Worm (Caenorhabditis elegans) whole organism, L4 larva: ENCODE measurements around the gene srp-8.

Source experiments
- F37D6.2 ChIP-seq: sonication (generic microtip); optimal IDR thresholded peaks from 2 replicates; lab custom pipeline; 2016; ENCODE audit warnings: mild to moderate bottlenecking, missing genetic modification characterization, missing compliant biosample characterization
- F44E2.7 ChIP-seq: fragments of 200-800 bp; sonication (Bioruptor generic); IDR thresholded peaks from 2 replicates; pipeline ENCODE4 v2.1.2; 2022; ENCODE audit warnings: missing genetic modification characterization, missing compliant biosample characterization
- F49E8.2 ChIP-seq: sonication (generic microtip); optimal IDR thresholded peaks from 2 replicates; lab custom pipeline; 2016; ENCODE audit warnings: missing compliant biosample characterization, mild to moderate bottlenecking, missing genetic modification characterization, borderline replicate concordance
- ZK337.2 ChIP-seq: fragments of 200-800 bp; sonication (Bioruptor generic); IDR thresholded peaks from 2 replicates; pipeline ENCODE4 v1.3.6; 2022; ENCODE audit warnings: missing genetic modification reagents, missing genetic modification characterization, missing compliant biosample characterization
- aly-2 ChIP-seq: sonication (generic microtip); optimal IDR thresholded peaks from 2 replicates; lab custom pipeline; 2018; ENCODE audit warnings: missing biosample characterization, missing genetic modification characterization
- arid-1 ChIP-seq: fragments of 200-800 bp; sonication (Bioruptor generic); conservative IDR thresholded peaks from 2 replicates; pipeline ENCODE4 v1.3.6; 2022; ENCODE audit warnings: missing genetic modification reagents, missing genetic modification characterization, missing compliant biosample characterization
- attf-4 ChIP-seq: sonication (generic microtip); optimal IDR thresholded peaks from 3 replicates; lab custom pipeline; 2017; ENCODE audit warnings: missing biosample characterization, missing genetic modification characterization
- ceh-44 ChIP-seq: fragments of 200-800 bp; sonication (Bioruptor generic); IDR thresholded peaks from 2 replicates; pipeline ENCODE4 v1.3.6; 2022; ENCODE audit warnings: missing genetic modification reagents, missing genetic modification characterization, missing compliant biosample characterization
- ceh-62 ChIP-seq: sonication (generic microtip); optimal IDR thresholded peaks from 2 replicates; lab custom pipeline; 2017; ENCODE audit warnings: missing biosample characterization, missing genetic modification characterization
- ces-1 ChIP-seq: fragments of 150-350 bp; sonication (generic microtip); optimal IDR thresholded peaks from 4 replicates; lab custom pipeline; 2014; ENCODE audit warnings: missing biosample characterization, missing genetic modification reagents, missing genetic modification characterization
- ctbp-1 ChIP-seq: fragments of 200-800 bp; sonication (Bioruptor generic); IDR thresholded peaks from 2 replicates; pipeline ENCODE4 v1.3.6; 2022; ENCODE audit warnings: missing genetic modification reagents, missing genetic modification characterization, missing compliant biosample characterization
- daf-12 ChIP-seq: fragments of 150-350 bp; optimal IDR thresholded peaks from 2 replicates; lab custom pipeline; 2014; ENCODE audit warnings: missing biosample characterization, missing genetic modification reagents, missing genetic modification characterization
- daf-16 ChIP-seq, 3 experiments: sonication (generic microtip); optimal IDR thresholded peaks; 2 replicates each; lab custom pipeline; 2016 to 2017; ENCODE audit warnings: missing genetic modification characterization in 3 of 3, missing genetic modification reagents in 3 of 3, mild to moderate bottlenecking in 2 of 3, missing compliant biosample characterization in 2 of 3, missing biosample characterization in 1 of 3, moderate library complexity in 1 of 3
- dmd-6 ChIP-seq: fragments of 200-800 bp; sonication (Bioruptor generic); IDR thresholded peaks from 2 replicates; pipeline ENCODE4 v1.3.6; 2022; ENCODE audit warnings: missing genetic modification reagents, missing genetic modification characterization, missing compliant biosample characterization
- dmd-9 ChIP-seq: fragments of 200-800 bp; sonication (Bioruptor generic); IDR thresholded peaks from 2 replicates; pipeline ENCODE4 v1.3.6; 2022; ENCODE audit warnings: missing genetic modification reagents, missing genetic modification characterization, missing compliant biosample characterization
- egl-43 ChIP-seq: fragments of 200-800 bp; sonication (Bioruptor generic); IDR thresholded peaks from 2 replicates; pipeline ENCODE4 v1.3.6; 2022; ENCODE audit warnings: missing genetic modification reagents, missing genetic modification characterization, missing compliant biosample characterization
- fkh-10 ChIP-seq: fragments of 150-350 bp; optimal IDR thresholded peaks from 2 replicates; lab custom pipeline; 2014; ENCODE audit warnings: missing biosample characterization, missing genetic modification reagents, missing genetic modification characterization
- hlh-30 ChIP-seq: sonication (generic microtip); optimal IDR thresholded peaks from 2 replicates; lab custom pipeline; 2017; ENCODE audit warnings: antibody characterized with exemption, mild to moderate bottlenecking, missing genetic modification characterization, missing compliant biosample characterization; ENCODE audit not compliant: insufficient read depth
- lin-1 ChIP-seq: fragments of 200-800 bp; sonication (Bioruptor generic); IDR thresholded peaks from 2 replicates; pipeline ENCODE4 v1.3.6; 2022; ENCODE audit warnings: missing genetic modification reagents, missing genetic modification characterization, missing compliant biosample characterization
- lin-13 ChIP-seq: fragments of 150-350 bp; optimal IDR thresholded peaks from 2 replicates; lab custom pipeline; 2014; ENCODE audit warnings: missing biosample characterization, missing genetic modification reagents, missing genetic modification characterization
- lin-29 ChIP-seq: fragments of 200-800 bp; sonication (Bioruptor generic); IDR thresholded peaks from 2 replicates; pipeline ENCODE4 v1.3.6; 2022; ENCODE audit warnings: missing genetic modification reagents, missing genetic modification characterization, missing compliant biosample characterization
- lir-3 ChIP-seq: sonication (generic microtip); optimal IDR thresholded peaks from 2 replicates; lab custom pipeline; 2016; ENCODE audit warnings: mild to moderate bottlenecking, missing genetic modification characterization, missing compliant biosample characterization
- lsy-2 ChIP-seq, 2 experiments: fragments of 150-350 bp in 1 of 2; sonication (generic microtip) in 1 of 2; optimal IDR thresholded peaks; 2 replicates each; lab custom pipeline; 2014 to 2017; ENCODE audit warnings: missing biosample characterization in 2 of 2, missing genetic modification characterization in 2 of 2
- mdt-29 ChIP-seq: fragments of 200-800 bp; sonication (Bioruptor generic); IDR thresholded peaks from 2 replicates; pipeline ENCODE4 v1.3.6; 2022; ENCODE audit warnings: missing genetic modification reagents, missing genetic modification characterization, missing compliant biosample characterization
- mxl-2 ChIP-seq: fragments of 200-800 bp; sonication (Bioruptor generic); conservative IDR thresholded peaks from 2 replicates; pipeline ENCODE4 v1.3.6; 2022; ENCODE audit warnings: missing genetic modification reagents, missing genetic modification characterization, missing compliant biosample characterization
- mxl-3 ChIP-seq: fragments of 200-800 bp; sonication (Bioruptor generic); optimal IDR thresholded peaks from 2 replicates; lab custom pipeline; 2018; ENCODE audit warnings: mild to moderate bottlenecking, missing genetic modification characterization, missing compliant biosample characterization
- nhr-10 ChIP-seq: fragments of 150-350 bp; optimal IDR thresholded peaks from 2 replicates; lab custom pipeline; 2014; ENCODE audit warnings: missing biosample characterization, missing genetic modification characterization
- nhr-42 ChIP-seq: fragments of 200-800 bp; sonication (Bioruptor generic); IDR thresholded peaks from 2 replicates; pipeline ENCODE4 v1.3.6; 2022; ENCODE audit warnings: missing genetic modification characterization, missing compliant biosample characterization
- nhr-48 ChIP-seq: sonication (generic microtip); optimal IDR thresholded peaks from 2 replicates; lab custom pipeline; 2016; ENCODE audit warnings: mild to moderate bottlenecking, missing genetic modification characterization, missing compliant biosample characterization
- nhr-6 ChIP-seq: fragments of 150-350 bp; optimal IDR thresholded peaks from 2 replicates; lab custom pipeline; 2014; ENCODE audit warnings: missing biosample characterization, missing genetic modification characterization
- nhr-76 ChIP-seq: fragments of 150-350 bp; optimal IDR thresholded peaks from 2 replicates; lab custom pipeline; 2014; ENCODE audit warnings: missing biosample characterization, missing genetic modification characterization
- nhr-77 ChIP-seq: fragments of 150-350 bp; optimal IDR thresholded peaks from 2 replicates; lab custom pipeline; 2014; ENCODE audit warnings: missing biosample characterization, missing genetic modification characterization
- php-3 ChIP-seq: fragments of 200-800 bp; sonication (Bioruptor generic); IDR thresholded peaks from 2 replicates; pipeline ENCODE4 v1.3.6; 2022; ENCODE audit warnings: missing genetic modification reagents, missing genetic modification characterization, missing compliant biosample characterization
- snpc-1.2 ChIP-seq: fragments of 200-800 bp; sonication (Bioruptor generic); IDR thresholded peaks from 2 replicates; pipeline ENCODE4 v1.3.6; 2022; ENCODE audit warnings: missing genetic modification reagents, missing genetic modification characterization, missing compliant biosample characterization
- unc-62 ChIP-seq, 3 experiments: fragments of 150-350 bp in 1 of 3; sonication (generic microtip); optimal IDR thresholded peaks in 2 of 3; peaks in 1 of 3; 1 replicate in 1 of 3; 2 replicates in 2 of 3; lab custom pipeline; 2014 to 2017; ENCODE audit warnings: missing biosample characterization in 3 of 3, missing genetic modification characterization in 3 of 3, missing genetic modification reagents in 3 of 3, missing genotype in 1 of 3
- zag-1 ChIP-seq: fragments of 150-350 bp; optimal IDR thresholded peaks from 2 replicates; lab custom pipeline; 2014; ENCODE audit warnings: missing biosample characterization, missing genetic modification characterization
- zip-11 ChIP-seq: fragments of 200-800 bp; sonication (Bioruptor generic); IDR thresholded peaks from 2 replicates; pipeline ENCODE4 v1.3.6; 2022; ENCODE audit warnings: missing genetic modification characterization, missing compliant biosample characterization

The srp-8 gene

ce11 chrV:8183384-8183783, at the start of gene srp-8:
Gene srp-8 (plus strand): TSS chrV:8183684.
- TF ChIP-seq lin-29 (GFP tag; lab: Robert Waterston, UW) (no peak), F37D6.2 (tag; lab: Kevin White, UChicago) (no peak), nhr-42 (GFP tag; lab: Robert Waterston, UW) (no peak), php-3 (GFP tag; lab: Robert Waterston, UW) (no peak), mdt-29 (GFP tag; lab: Robert Waterston, UW) (no peak), daf-16 (GFP tag; optimal IDR thresholded peaks at IDR 0.05; lab: Kevin White, UChicago) (no peak), daf-16 (tag; optimal IDR thresholded peaks at IDR 0.05; lab: Kevin White, UChicago) (no peak), nhr-10 (tag; lab: Kevin White, UChicago) (no peak), nhr-6 (tag; lab: Kevin White, UChicago) (no peak), dmd-9 (GFP tag; lab: Robert Waterston, UW) (no peak), snpc-1.2 (GFP tag; lab: Robert Waterston, UW) (no peak), daf-12 (no peak), F49E8.2 (tag; lab: Kevin White, UChicago) (no peak)

ce11 chrV:8143605-8144004, 39.9 kb upstream of the srp-8 start, which contains the start of gene D1014.2:
Gene D1014.2 (plus strand): TSS chrV:8143905.
- TF ChIP-seq ceh-62 (tag; lab: Kevin White, UChicago): no peak
- TF ChIP-seq ces-1 (GFP tag; lab: Kevin White, UChicago): no peak
- no peak for TF ChIP-seq F44E2.7 (GFP tag; lab: Robert Waterston, UW)
- no peak for TF ChIP-seq nhr-77 (tag; lab: Kevin White, UChicago)
- no peak for TF ChIP-seq lsy-2 (tag; optimal IDR thresholded peaks at IDR 0.05; lab: Kevin White, UChicago)
- no peak for TF ChIP-seq mxl-2 (GFP tag; lab: Robert Waterston, UW)
- no peak for TF ChIP-seq nhr-48 (tag; lab: Kevin White, UChicago)
- no peak for TF ChIP-seq lir-3 (tag; lab: Kevin White, UChicago)
- no peak for TF ChIP-seq lin-13 (GFP tag; lab: Kevin White, UChicago)
- no peak for TF ChIP-seq mxl-3

DNA sequence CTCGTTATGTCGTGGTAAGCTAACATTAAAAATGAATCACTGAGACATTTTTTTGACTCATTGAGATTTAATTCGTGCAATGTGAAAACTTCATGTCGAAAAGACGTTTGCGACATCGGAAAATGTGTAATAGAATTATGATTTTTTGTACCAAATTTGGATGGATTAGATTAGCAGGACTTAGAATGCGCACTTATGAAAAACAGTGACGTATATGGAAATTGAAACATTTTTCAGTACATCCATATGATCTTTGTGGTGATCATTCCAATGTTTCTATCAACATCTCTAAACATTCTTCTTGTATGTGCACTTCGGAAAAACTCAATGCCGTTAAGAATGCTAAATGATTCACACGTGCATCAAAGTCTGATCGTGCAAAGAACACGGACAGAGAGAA, 39.0 kb upstream of the srp-8 start:
- TF ChIP-seq dmd-6 (GFP tag; lab: Robert Waterston, UW): no peak
- no peak for TF ChIP-seq nhr-76 (tag; lab: Kevin White, UChicago)
- TF ChIP-seq arid-1 (GFP tag; lab: Robert Waterston, UW): no peak
- TF ChIP-seq hlh-30: no peak
- TF ChIP-seq egl-43 (GFP tag; lab: Robert Waterston, UW): no peak
- TF ChIP-seq unc-62 (GFP tag; optimal IDR thresholded peaks at IDR 0.05 in 1 of 2; lab: Kevin White, UChicago): peak in 1 of 2 experiments; percentile 95
- no peak for TF ChIP-seq unc-62 (tag; optimal IDR thresholded peaks at IDR 0.05; lab: Kevin White, UChicago)

DNA sequence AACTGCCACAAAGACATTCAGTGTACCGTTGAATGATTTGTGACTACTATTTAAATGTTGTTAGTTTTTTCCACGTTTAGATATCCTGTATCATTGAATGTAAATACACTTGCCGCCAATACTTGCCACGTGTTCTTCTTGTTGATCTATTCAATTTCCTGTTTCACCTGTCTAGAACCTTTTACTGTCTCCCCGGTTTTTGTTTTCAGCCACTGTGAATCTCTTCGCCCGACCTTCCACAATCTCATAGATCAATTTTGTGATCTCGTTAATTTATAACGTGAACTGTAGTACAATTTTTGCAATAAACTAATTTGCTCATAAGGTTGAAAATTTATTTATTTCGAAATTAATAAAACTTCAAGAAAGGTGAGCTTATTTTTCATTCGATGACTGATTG, 38.2 kb upstream of the srp-8 start, which contains the start of gene D1014.13:
D1014.13 (plus strand) TSS at position 301 of the 400 bp plus-strand sequence.
- no peak for TF ChIP-seq lsy-2 (tag; optimal IDR thresholded peaks at IDR 0.05; lab: Kevin White, UChicago)
- no peak for TF ChIP-seq lin-13 (GFP tag; lab: Kevin White, UChicago)
- TF ChIP-seq unc-62 (GFP tag; optimal IDR thresholded peaks at IDR 0.05 in 1 of 2; lab: Kevin White, UChicago): peak in 1 of 2 experiments; percentile 74
- no peak for TF ChIP-seq unc-62 (tag; optimal IDR thresholded peaks at IDR 0.05; lab: Kevin White, UChicago)

DNA sequence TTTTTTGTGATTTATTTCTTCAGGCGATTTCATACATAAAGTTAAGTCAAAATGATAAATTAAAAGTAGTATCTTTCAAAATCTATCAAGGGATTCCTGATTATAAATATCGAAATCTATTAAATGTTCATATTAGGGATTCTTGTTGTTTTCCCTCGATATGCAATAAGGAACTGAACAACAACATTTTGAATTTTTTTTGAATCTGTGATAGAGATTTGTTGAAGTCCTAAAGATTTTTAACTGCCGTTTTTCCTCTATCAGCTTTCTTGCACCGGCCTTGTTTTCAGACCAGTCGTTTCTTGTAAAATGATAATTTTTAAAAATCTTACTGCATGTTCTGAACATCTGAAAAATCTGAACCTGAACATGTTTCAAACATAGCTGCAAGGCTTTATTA, 27.7 kb upstream of the srp-8 start:
- TF ChIP-seq dmd-6 (GFP tag; lab: Robert Waterston, UW) (no peak), ctbp-1 (GFP tag; lab: Robert Waterston, UW) (no peak), aly-2 (tag; lab: Kevin White, UChicago) (no peak), nhr-77 (tag; lab: Kevin White, UChicago) (no peak), fkh-10 (GFP tag; lab: Kevin White, UChicago) (no peak), attf-4 (tag; lab: Kevin White, UChicago) (no peak), ceh-62 (tag; lab: Kevin White, UChicago) (no peak), ZK337.2 (GFP tag; lab: Robert Waterston, UW) (no peak), mxl-2 (GFP tag; lab: Robert Waterston, UW) (no peak), lin-1 (no peak), zip-11 (GFP tag; lab: Robert Waterston, UW) (no peak), lin-29 (GFP tag; lab: Robert Waterston, UW) (no peak), ceh-44 (GFP tag; lab: Robert Waterston, UW) (no peak), zag-1 (tag; lab: Kevin White, UChicago) (no peak)
